Worm (Caenorhabditis elegans) whole organism, L3 larva: ENCODE data around the gene cpr-9.

Experiments used
- egl-27 ChIP-seq: sonication (generic microtip); optimal IDR thresholded peaks from 4 replicates; lab custom pipeline; 2017; ENCODE audit warnings: missing biosample characterization, missing genetic modification reagents, missing genetic modification characterization
- nhr-25 ChIP-seq: sonication (generic microtip); optimal IDR thresholded peaks from 2 replicates; lab custom pipeline; 2017; ENCODE audit warnings: missing biosample characterization, missing genetic modification characterization
- unc-62 ChIP-seq: fragments of 150-350 bp; sonication (generic microtip); optimal IDR thresholded peaks from 4 replicates; lab custom pipeline; 2014; ENCODE audit warnings: missing biosample characterization, missing genetic modification reagents, missing genetic modification characterization

- TF ChIP-seq unc-62 (GFP tag; lab: Kevin White, UChicago) (no peak), egl-27 (tag; lab: Kevin White, UChicago) (no peak), nhr-25 (tag; lab: Kevin White, UChicago) (no peak)
These were observed 35.5 kb downstream of the cpr-9 start for ce11 chrV:12038317-12038716.
